Worm (Caenorhabditis elegans) whole organism, L4 larva: Measurements from ENCODE around the gene R166.3.

Experiments used
- D1046.2 ChIP-seq: fragments of 200-800 bp; sonication (Bioruptor generic); IDR thresholded peaks from 2 replicates; pipeline ENCODE4 v1.3.6; 2022; ENCODE audit warnings: missing genetic modification characterization, missing compliant biosample characterization
- F26F4.8 ChIP-seq: fragments of 200-800 bp; sonication (Bioruptor generic); conservative IDR thresholded peaks from 2 replicates; pipeline ENCODE4 v1.3.6; 2022; ENCODE audit warnings: missing genetic modification characterization, missing compliant biosample characterization
- F49E8.2 ChIP-seq: sonication (generic microtip); optimal IDR thresholded peaks from 2 replicates; lab custom pipeline; 2016; ENCODE audit warnings: missing compliant biosample characterization, mild to moderate bottlenecking, missing genetic modification characterization, borderline replicate concordance
- T20F7.1 ChIP-seq: fragments of 200-800 bp; sonication (Bioruptor generic); optimal IDR thresholded peaks from 2 replicates; lab custom pipeline; 2018; ENCODE audit warnings: mild to moderate bottlenecking, missing genetic modification characterization, missing compliant biosample characterization
- Y105C5A.15 ChIP-seq: fragments of 200-800 bp; sonication (Bioruptor generic); IDR thresholded peaks from 2 replicates; pipeline ENCODE4 v1.3.6; 2022; ENCODE audit warnings: missing genetic modification characterization, missing compliant biosample characterization
- ZK337.2 ChIP-seq: fragments of 200-800 bp; sonication (Bioruptor generic); IDR thresholded peaks from 2 replicates; pipeline ENCODE4 v1.3.6; 2022; ENCODE audit warnings: missing genetic modification reagents, missing genetic modification characterization, missing compliant biosample characterization
- aha-1 ChIP-seq: fragments of 150-350 bp; peaks from one replicate; lab custom pipeline; 2014; ENCODE audit warnings: missing biosample characterization, missing genetic modification characterization
- aly-2 ChIP-seq: sonication (generic microtip); optimal IDR thresholded peaks from 2 replicates; lab custom pipeline; 2018; ENCODE audit warnings: missing biosample characterization, missing genetic modification characterization
- ceh-82 ChIP-seq: sonication (generic microtip); optimal IDR thresholded peaks from 2 replicates; lab custom pipeline; 2017; ENCODE audit warnings: missing biosample characterization, missing genetic modification characterization
- ces-1 ChIP-seq: fragments of 150-350 bp; sonication (generic microtip); optimal IDR thresholded peaks from 4 replicates; lab custom pipeline; 2014; ENCODE audit warnings: missing biosample characterization, missing genetic modification reagents, missing genetic modification characterization
- ctbp-1 ChIP-seq: fragments of 200-800 bp; sonication (Bioruptor generic); IDR thresholded peaks from 2 replicates; pipeline ENCODE4 v1.3.6; 2022; ENCODE audit warnings: missing genetic modification reagents, missing genetic modification characterization, missing compliant biosample characterization
- daf-12 ChIP-seq: fragments of 150-350 bp; optimal IDR thresholded peaks from 2 replicates; lab custom pipeline; 2014; ENCODE audit warnings: missing biosample characterization, missing genetic modification reagents, missing genetic modification characterization
- daf-19 ChIP-seq: fragments of 200-800 bp; sonication (Bioruptor generic); conservative IDR thresholded peaks from 2 replicates; pipeline ENCODE4 v1.3.6; 2022; ENCODE audit warnings: missing genetic modification characterization, missing compliant biosample characterization
- daf-8 ChIP-seq: fragments of 200-800 bp; sonication (Bioruptor generic); IDR thresholded peaks from 2 replicates; pipeline ENCODE4 v1.3.6; 2022; ENCODE audit warnings: missing genetic modification characterization, missing compliant biosample characterization
- dmd-8 ChIP-seq: fragments of 200-800 bp; sonication (Bioruptor generic); IDR thresholded peaks from 2 replicates; pipeline ENCODE4 v1.3.6; 2022; ENCODE audit warnings: missing genetic modification characterization, missing compliant biosample characterization
- dpl-1 ChIP-seq: fragments of 150-350 bp; optimal IDR thresholded peaks from 2 replicates; lab custom pipeline; 2014; ENCODE audit warnings: missing biosample characterization, missing genetic modification reagents, missing genetic modification characterization
- egl-27 ChIP-seq: sonication (generic microtip); optimal IDR thresholded peaks from 3 replicates; lab custom pipeline; 2017; ENCODE audit warnings: missing biosample characterization, missing genetic modification reagents, missing genetic modification characterization
- egl-43 ChIP-seq: fragments of 200-800 bp; sonication (Bioruptor generic); IDR thresholded peaks from 2 replicates; pipeline ENCODE4 v1.3.6; 2022; ENCODE audit warnings: missing genetic modification reagents, missing genetic modification characterization, missing compliant biosample characterization
- hlh-11 ChIP-seq: fragments of 200-800 bp; sonication (Bioruptor generic); optimal IDR thresholded peaks from 2 replicates; lab custom pipeline; 2018; ENCODE audit warnings: mild to moderate bottlenecking, missing genetic modification characterization, missing compliant biosample characterization
- hlh-30 ChIP-seq: sonication (generic microtip); optimal IDR thresholded peaks from 2 replicates; lab custom pipeline; 2017; ENCODE audit warnings: antibody characterized with exemption, mild to moderate bottlenecking, missing genetic modification characterization, missing compliant biosample characterization; ENCODE audit not compliant: insufficient read depth
- lim-7 ChIP-seq: fragments of 200-800 bp; sonication (Bioruptor generic); IDR thresholded peaks from 2 replicates; pipeline ENCODE4 v1.3.6; 2022; ENCODE audit warnings: missing genetic modification characterization, missing compliant biosample characterization
- lin-1 ChIP-seq: fragments of 200-800 bp; sonication (Bioruptor generic); IDR thresholded peaks from 2 replicates; pipeline ENCODE4 v1.3.6; 2022; ENCODE audit warnings: missing genetic modification reagents, missing genetic modification characterization, missing compliant biosample characterization
- lin-13 ChIP-seq: fragments of 150-350 bp; optimal IDR thresholded peaks from 2 replicates; lab custom pipeline; 2014; ENCODE audit warnings: missing biosample characterization, missing genetic modification reagents, missing genetic modification characterization
- lin-15B ChIP-seq: fragments of 150-350 bp; sonication (generic microtip); optimal IDR thresholded peaks from 3 replicates; lab custom pipeline; 2014; ENCODE audit warnings: missing biosample characterization, missing genetic modification characterization
- lin-38 ChIP-seq: fragments of 200-800 bp; sonication (Bioruptor generic); IDR thresholded peaks from 2 replicates; pipeline ENCODE4 v1.3.6; 2022; ENCODE audit warnings: missing genetic modification reagents, missing genetic modification characterization, missing compliant biosample characterization
- lin-39 ChIP-seq: fragments of 150-350 bp; optimal IDR thresholded peaks from 2 replicates; lab custom pipeline; 2014; ENCODE audit warnings: missing biosample characterization, missing genetic modification reagents, missing genetic modification characterization
- lir-3 ChIP-seq: sonication (generic microtip); optimal IDR thresholded peaks from 2 replicates; lab custom pipeline; 2016; ENCODE audit warnings: mild to moderate bottlenecking, missing genetic modification characterization, missing compliant biosample characterization
- madf-9 ChIP-seq: fragments of 200-800 bp; sonication (Bioruptor generic); conservative IDR thresholded peaks from 2 replicates; pipeline ENCODE4 v1.3.6; 2022; ENCODE audit warnings: missing genetic modification reagents, missing genetic modification characterization, missing compliant biosample characterization
- mxl-2 ChIP-seq: fragments of 200-800 bp; sonication (Bioruptor generic); conservative IDR thresholded peaks from 2 replicates; pipeline ENCODE4 v1.3.6; 2022; ENCODE audit warnings: missing genetic modification reagents, missing genetic modification characterization, missing compliant biosample characterization
- mxl-3 ChIP-seq: fragments of 200-800 bp; sonication (Bioruptor generic); optimal IDR thresholded peaks from 2 replicates; lab custom pipeline; 2018; ENCODE audit warnings: mild to moderate bottlenecking, missing genetic modification characterization, missing compliant biosample characterization
- nhr-111 ChIP-seq: fragments of 200-800 bp; sonication (Bioruptor generic); optimal IDR thresholded peaks from 2 replicates; lab custom pipeline; 2018; ENCODE audit warnings: mild to moderate bottlenecking, missing genetic modification characterization, missing compliant biosample characterization
- nhr-25 ChIP-seq: sonication (generic microtip); optimal IDR thresholded peaks from 2 replicates; lab custom pipeline; 2017; ENCODE audit warnings: missing genetic modification characterization, mild to moderate bottlenecking, missing compliant biosample characterization, antibody characterized with exemption, moderate library complexity, borderline replicate concordance; ENCODE audit not compliant: insufficient read depth
- nhr-41 ChIP-seq: fragments of 200-800 bp; sonication (Bioruptor generic); IDR thresholded peaks from 2 replicates; pipeline ENCODE4 v1.3.6; 2022; ENCODE audit warnings: missing genetic modification reagents, missing genetic modification characterization, missing compliant biosample characterization
- nhr-42 ChIP-seq: fragments of 200-800 bp; sonication (Bioruptor generic); IDR thresholded peaks from 2 replicates; pipeline ENCODE4 v1.3.6; 2022; ENCODE audit warnings: missing genetic modification characterization, missing compliant biosample characterization
- nhr-48 ChIP-seq: sonication (generic microtip); optimal IDR thresholded peaks from 2 replicates; lab custom pipeline; 2016; ENCODE audit warnings: mild to moderate bottlenecking, missing genetic modification characterization, missing compliant biosample characterization
- nhr-6 ChIP-seq: fragments of 150-350 bp; optimal IDR thresholded peaks from 2 replicates; lab custom pipeline; 2014; ENCODE audit warnings: missing biosample characterization, missing genetic modification characterization
- pha-4 ChIP-seq, 2 experiments: fragments of 150-350 bp in 1 of 2; fragments of 200-800 bp in 1 of 2; sonication (Bioruptor generic) in 1 of 2; IDR thresholded peaks in 1 of 2; optimal IDR thresholded peaks in 1 of 2; 2 replicates each; pipeline versions ENCODE4 v1.3.6 to Lab custom; 2014 to 2022; ENCODE audit warnings: missing genetic modification characterization in 2 of 2, missing genetic modification reagents in 2 of 2, missing biosample characterization in 1 of 2, missing compliant biosample characterization in 1 of 2
- php-3 ChIP-seq: fragments of 200-800 bp; sonication (Bioruptor generic); IDR thresholded peaks from 2 replicates; pipeline ENCODE4 v1.3.6; 2022; ENCODE audit warnings: missing genetic modification reagents, missing genetic modification characterization, missing compliant biosample characterization
- sdz-12 ChIP-seq: fragments of 200-800 bp; sonication (Bioruptor generic); optimal IDR thresholded peaks from 2 replicates; lab custom pipeline; 2018; ENCODE audit warnings: mild to moderate bottlenecking, missing genetic modification characterization, missing compliant biosample characterization
- snpc-4 ChIP-seq: fragments of 150-350 bp; optimal IDR thresholded peaks from 2 replicates; lab custom pipeline; 2014; ENCODE audit warnings: missing biosample characterization, missing genetic modification characterization
- spr-1 ChIP-seq: sonication (generic microtip); optimal IDR thresholded peaks from 2 replicates; lab custom pipeline; 2016; ENCODE audit warnings: mild to moderate bottlenecking, missing genetic modification characterization, missing compliant biosample characterization
- tag-97 ChIP-seq: fragments of 200-800 bp; sonication (Bioruptor generic); IDR thresholded peaks from 2 replicates; pipeline ENCODE4 v1.3.6; 2022; ENCODE audit warnings: missing genetic modification characterization, missing compliant biosample characterization
- unc-130 ChIP-seq: sonication (generic microtip); optimal IDR thresholded peaks from 2 replicates; lab custom pipeline; 2016; ENCODE audit warnings: missing genetic modification reagents, missing genetic modification characterization, missing compliant biosample characterization
- unc-39 ChIP-seq: sonication (generic microtip); optimal IDR thresholded peaks from 2 replicates; lab custom pipeline; 2017; ENCODE audit warnings: missing biosample characterization, missing genetic modification characterization
- unc-62 ChIP-seq, 3 experiments: fragments of 150-350 bp in 1 of 3; sonication (generic microtip); optimal IDR thresholded peaks in 2 of 3; peaks in 1 of 3; 1 replicate in 1 of 3; 2 replicates in 2 of 3; lab custom pipeline; 2014 to 2017; ENCODE audit warnings: missing biosample characterization in 3 of 3, missing genetic modification characterization in 3 of 3, missing genetic modification reagents in 3 of 3, missing genotype in 1 of 3
- zfp-2 ChIP-seq: sonication (generic microtip); optimal IDR thresholded peaks from 2 replicates; lab custom pipeline; 2016; ENCODE audit warnings: mild to moderate bottlenecking, missing genetic modification characterization, missing compliant biosample characterization
- zip-11 ChIP-seq: fragments of 200-800 bp; sonication (Bioruptor generic); IDR thresholded peaks from 2 replicates; pipeline ENCODE4 v1.3.6; 2022; ENCODE audit warnings: missing genetic modification characterization, missing compliant biosample characterization
- ztf-11 ChIP-seq: fragments of 150-350 bp; optimal IDR thresholded peaks from 2 replicates; lab custom pipeline; 2014; ENCODE audit warnings: missing biosample characterization, missing genetic modification characterization

The R166.3 gene

DNA sequence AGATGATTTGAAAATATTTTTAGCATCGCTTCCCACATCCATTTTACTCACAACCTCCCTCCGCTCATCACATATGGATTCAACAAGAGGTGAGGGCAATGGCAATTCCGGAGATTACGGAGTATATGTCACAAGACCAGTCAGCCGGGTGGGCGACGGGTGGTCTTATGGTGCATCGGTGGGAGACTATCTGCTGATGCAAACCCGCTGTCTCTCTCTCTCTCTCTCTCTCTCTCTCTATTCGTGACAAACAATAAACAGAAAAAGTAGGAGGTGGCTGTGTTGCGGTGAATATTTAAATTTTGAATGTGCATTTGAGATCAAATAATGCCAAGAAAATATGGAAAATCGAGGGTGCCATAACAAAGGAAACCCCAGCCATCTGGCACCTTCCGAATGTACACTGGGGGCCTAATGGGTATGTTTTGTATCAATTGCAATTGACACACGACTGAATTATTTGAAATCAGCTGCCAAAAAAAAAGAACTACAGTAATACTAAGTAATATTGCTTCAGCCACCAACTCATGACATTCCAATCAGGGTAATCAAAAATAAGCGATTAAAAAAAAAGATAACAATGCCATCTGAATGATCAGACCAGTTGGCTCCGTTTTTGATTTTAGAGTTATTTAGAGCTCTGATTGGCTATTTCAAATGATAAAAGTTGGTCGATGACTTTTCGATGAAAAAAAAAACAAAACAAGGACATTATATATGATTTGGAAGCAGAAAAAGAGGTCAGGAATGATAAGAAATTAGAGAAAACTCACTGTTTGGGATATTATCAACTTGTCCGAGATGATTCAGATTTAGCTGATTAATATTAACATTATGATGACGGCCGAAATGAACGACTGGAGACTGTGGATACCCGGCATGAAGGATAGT is 8.9 kb upstream of the R166.3 start (continued):
- TF ChIP-seq nhr-48 (tag; lab: Kevin White, UChicago) = no peak
- TF ChIP-seq madf-9 (GFP tag; lab: Robert Waterston, UW) = 0 out of 2 replicates have a peak, but pooled peaks have one; percentile 23
- no peak for TF ChIP-seq ces-1 (GFP tag; lab: Kevin White, UChicago)
- TF ChIP-seq lir-3 (tag; lab: Kevin White, UChicago) = no peak
- TF ChIP-seq egl-27 (tag; lab: Kevin White, UChicago) = no peak
- TF ChIP-seq lin-15B (tag; lab: Kevin White, UChicago) = no peak
- no peak for TF ChIP-seq unc-62 (GFP tag; optimal IDR thresholded peaks at IDR 0.05 in 1 of 2; lab: Kevin White, UChicago)
- TF ChIP-seq unc-62 (tag; optimal IDR thresholded peaks at IDR 0.05; lab: Kevin White, UChicago) = no peak
- no peak for TF ChIP-seq ZK337.2 (GFP tag; lab: Robert Waterston, UW)
- TF ChIP-seq lin-38 (GFP tag; lab: Robert Waterston, UW) = no peak
- no peak for TF ChIP-seq nhr-25
- TF ChIP-seq F49E8.2 (tag; lab: Kevin White, UChicago) = no peak
- TF ChIP-seq aha-1 (tag; lab: Kevin White, UChicago) = peak; percentile 98
- no peak for TF ChIP-seq daf-8 (GFP tag; lab: Robert Waterston, UW)
- peak; percentile 58; the same call in 1 of the 2 replicates for TF ChIP-seq nhr-41 (GFP tag; lab: Robert Waterston, UW)
- no peak for TF ChIP-seq ceh-82 (tag; lab: Kevin White, UChicago)
- TF ChIP-seq nhr-111 (GFP tag; lab: Kevin White, UChicago) = no peak
- TF ChIP-seq T20F7.1 (GFP tag; lab: Kevin White, UChicago) = no peak
- no peak for TF ChIP-seq F26F4.8 (GFP tag; lab: Robert Waterston, UW)
- TF ChIP-seq lin-39 (tag; lab: Kevin White, UChicago) = no peak
- no peak for TF ChIP-seq zfp-2
- TF ChIP-seq lin-13 (GFP tag; lab: Kevin White, UChicago) = peak; percentile 31
- no peak for TF ChIP-seq daf-12 (tag; lab: Kevin White, UChicago)
- TF ChIP-seq daf-19 (GFP tag; lab: Robert Waterston, UW) = no peak
- TF ChIP-seq nhr-42 (GFP tag; lab: Robert Waterston, UW) = no peak
- 0 out of 2 replicates have a peak, but pooled peaks have one; percentile 15 for TF ChIP-seq zip-11 (GFP tag; lab: Robert Waterston, UW)
- TF ChIP-seq hlh-11 (tag; lab: Kevin White, UChicago) = peak; percentile 49
- no peak for TF ChIP-seq sdz-12 (GFP tag; lab: Kevin White, UChicago)
- no peak for TF ChIP-seq snpc-4 (tag; lab: Kevin White, UChicago)
- no peak for TF ChIP-seq unc-39 (tag; lab: Kevin White, UChicago)
- no peak for TF ChIP-seq aly-2 (tag; lab: Kevin White, UChicago)
- TF ChIP-seq nhr-6 (tag; lab: Kevin White, UChicago) = no peak
- TF ChIP-seq Y105C5A.15 = peak; percentile 63; the same call in 1 of the 2 replicates
- no peak for TF ChIP-seq unc-130 (GFP tag; lab: Kevin White, UChicago)
- TF ChIP-seq tag-97 (GFP tag; lab: Robert Waterston, UW) = no peak
- TF ChIP-seq dmd-8 (GFP tag; lab: Robert Waterston, UW) = no peak
- no peak for TF ChIP-seq pha-4 (GFP tag; IDR thresholded peaks at IDR 0.05; lab: Robert Waterston, UW)
- no peak for TF ChIP-seq pha-4 (tag; optimal IDR thresholded peaks at IDR 0.05; lab: Kevin White, UChicago)
- no peak for TF ChIP-seq lin-1 (GFP tag; lab: Robert Waterston, UW)
- no peak for TF ChIP-seq egl-43
- no peak for TF ChIP-seq dpl-1 (GFP tag; lab: Kevin White, UChicago)
- TF ChIP-seq spr-1 (tag; lab: Kevin White, UChicago) = no peak
- TF ChIP-seq mxl-2 (GFP tag; lab: Robert Waterston, UW) = no peak
- TF ChIP-seq php-3 (GFP tag; lab: Robert Waterston, UW) = no peak
- peak; percentile 91 for TF ChIP-seq hlh-30 (tag; lab: Kevin White, UChicago)
- no peak for TF ChIP-seq D1046.2 (GFP tag; lab: Robert Waterston, UW)
- no peak for TF ChIP-seq ztf-11 (tag; lab: Kevin White, UChicago)
- peak; percentile 69 for TF ChIP-seq lim-7 (GFP tag; lab: Robert Waterston, UW)
- no peak; the same call in 1 of the 2 replicates for TF ChIP-seq ctbp-1 (GFP tag; lab: Robert Waterston, UW)
- TF ChIP-seq mxl-3 (GFP tag; lab: Kevin White, UChicago) = no peak
